Fruit fly (Drosophila melanogaster) Kc167 (cell line): ENCODE results near the gene Vdup1.

ENCODE experiments used
- Sin3A ChIP-seq: fragments of >200 bp; optimal IDR thresholded peaks from 2 replicates; lab custom pipeline; 2018; ENCODE audit warnings: missing external identifiers
- insv ChIP-seq: fragments of >200 bp; optimal IDR thresholded peaks from 3 replicates; lab custom pipeline; 2018; ENCODE audit warnings: missing external identifiers
- psq ChIP-seq: fragments of >200 bp; optimal IDR thresholded peaks from 2 replicates; lab custom pipeline; 2017; ENCODE audit warnings: missing external identifiers

dm6 chr3L:156591-157303, 22.0 kb downstream of the Vdup1 start:
- TF ChIP-seq insv (lab: Kevin White, UChicago) (no peak), Sin3A (lab: Kevin White, UChicago) (no peak), psq (lab: Kevin White, UChicago) (no peak)
